Worm (Caenorhabditis elegans): Measurements from ENCODE around the gene srt-47.

srt-47 gene

ce11 chrIV:15029565-15029964 is 23.6 kb downstream of the srt-47 start:
- TF ChIP-seq dox-1 (GFP tag; IDR thresholded peaks at IDR 0.05): no peak
- peak; percentile 18 for TF ChIP-seq lin-54 (GFP tag; optimal IDR thresholded peaks at IDR 0.05)
- TF ChIP-seq D2030.7 (GFP tag; IDR thresholded peaks at IDR 0.05): no peak
- TF ChIP-seq unc-130 (GFP tag; optimal IDR thresholded peaks at IDR 0.05): no peak
- no peak for TF ChIP-seq K12H6.12 (tag; optimal IDR thresholded peaks at IDR 0.05)
- TF ChIP-seq cebp-2 (GFP tag; IDR thresholded peaks at IDR 0.05): 0 out of 2 replicates have a peak, but pooled peaks have one; percentile 14
- TF ChIP-seq efl-1 (GFP tag; optimal IDR thresholded peaks at IDR 0.05): peak; percentile 70
- peak; percentile 67 for TF ChIP-seq xnd-1 (tag; optimal IDR thresholded peaks at IDR 0.05)
- TF ChIP-seq madf-8 (GFP tag; conservative IDR thresholded peaks at IDR 0.05): peak; percentile 38; the same call in 1 of the 2 replicates
- peak; percentile 80 for TF ChIP-seq madf-6 (GFP tag; IDR thresholded peaks at IDR 0.05)
- peak; percentile 4 for TF ChIP-seq tbp1 (GFP tag; optimal IDR thresholded peaks at IDR 0.05)
- peak; percentile 33; the same call in 1 of the 2 replicates for TF ChIP-seq hsf-1 (GFP tag; IDR thresholded peaks at IDR 0.05)
- TF ChIP-seq tbx-9 (tag; optimal IDR thresholded peaks at IDR 0.05; ENCODE audit: borderline replicate concordance): no peak
- no peak for TF ChIP-seq tlf-1 (GFP tag; optimal IDR thresholded peaks at IDR 0.05)

ce11 chrIV:15028891-15029290 is 24.3 kb downstream of the srt-47 start, which contains the start of gene Y41E3.8:
Gene Y41E3.8, minus strand, starts transcription at chrIV:15028978.
- no peak for TF ChIP-seq nfya-2 (GFP tag; IDR thresholded peaks at IDR 0.05)
- no peak for TF ChIP-seq hlh-26 (GFP tag; conservative IDR thresholded peaks at IDR 0.05)
- no peak for TF ChIP-seq snpc-4 (GFP tag; optimal IDR thresholded peaks at IDR 0.05)
- peak in 3 of 4 experiments; percentile 14 to 82 (median 55) for TF ChIP-seq snpc-4 (tag; optimal IDR thresholded peaks at IDR 0.05)
- TF ChIP-seq ceh-58 (GFP tag; IDR thresholded peaks at IDR 0.05): no peak
- TF ChIP-seq unc-62 (GFP tag; optimal IDR thresholded peaks at IDR 0.05): no peak
- peak; percentile 70; the same call in 1 of the 2 replicates for TF ChIP-seq attf-6 (GFP tag; IDR thresholded peaks at IDR 0.05)
- peak; percentile 44 for TF ChIP-seq tbp1 (GFP tag; optimal IDR thresholded peaks at IDR 0.05)
- no peak for TF ChIP-seq dpff-1 (tag; optimal IDR thresholded peaks at IDR 0.05)
- TF ChIP-seq F49E8.2 (tag; optimal IDR thresholded peaks at IDR 0.05; ENCODE audit: insufficient read depth): peak; percentile 37
- peak; percentile 60 for TF ChIP-seq lsl-1 (GFP tag; optimal IDR thresholded peaks at IDR 0.05)
- no peak for TF ChIP-seq F37B4.10 (GFP tag; IDR thresholded peaks at IDR 0.05)
- peak; percentile 22; the same call in 1 of the 2 replicates for TF ChIP-seq madf-6 (GFP tag; IDR thresholded peaks at IDR 0.05)
- no peak for TF ChIP-seq ceh-91 (GFP tag; IDR thresholded peaks at IDR 0.05)
- peak; percentile 12 for TF ChIP-seq dpl-1 (GFP tag; optimal IDR thresholded peaks at IDR 0.05)
- TF ChIP-seq cebp-1 (GFP tag; IDR thresholded peaks at IDR 0.05): no peak
- TF ChIP-seq cebp-1 (tag; optimal IDR thresholded peaks at IDR 0.05): peak; percentile 31
- TF ChIP-seq attf-3 (GFP tag; conservative IDR thresholded peaks at IDR 0.05): peak; percentile 50; the same call in 1 of the 2 replicates
- peak; percentile 47; the same call in 1 of the 2 replicates for TF ChIP-seq F33H1.4 (GFP tag; IDR thresholded peaks at IDR 0.05)
- TF ChIP-seq lin-54 (GFP tag; optimal IDR thresholded peaks at IDR 0.05): peak; percentile 29
- TF ChIP-seq ztf-18 (tag; optimal IDR thresholded peaks at IDR 0.05): peak; percentile 68
- no peak for TF ChIP-seq F23B12.7 (tag; optimal IDR thresholded peaks at IDR 0.05; ENCODE audit: insufficient read depth)

ce11 chrIV:15028386-15028785 is 24.8 kb downstream of the srt-47 start:
- TF ChIP-seq cebp-2 (GFP tag; IDR thresholded peaks at IDR 0.05) (no peak), ceh-58 (GFP tag; IDR thresholded peaks at IDR 0.05) (no peak), egrh-3 (GFP tag; IDR thresholded peaks at IDR 0.05) (0 out of 2 replicates have a peak, but pooled peaks have one; percentile 35), unc-130 (GFP tag; optimal IDR thresholded peaks at IDR 0.05) (no peak), zfh-2 (GFP tag; conservative IDR thresholded peaks at IDR 0.05) (peak; percentile 59), snpc-3.4 (tag; optimal IDR thresholded peaks at IDR 0.05) (no peak), attf-6 (GFP tag; IDR thresholded peaks at IDR 0.05) (peak; percentile 40; the same call in 1 of the 2 replicates), ceh-100 (GFP tag; IDR thresholded peaks at IDR 0.05) (no peak), egl-18 (GFP tag; IDR thresholded peaks at IDR 0.05) (no peak), bed-1 (GFP tag; IDR thresholded peaks at IDR 0.05) (no peak), him-1 (tag; optimal IDR thresholded peaks at IDR 0.05) (no peak), C06A6.2 (GFP tag; conservative IDR thresholded peaks at IDR 0.05) (no peak)
